Fruit fly (Drosophila melanogaster): ENCODE data around the gene CG32052.

CG32052 gene

DNA sequence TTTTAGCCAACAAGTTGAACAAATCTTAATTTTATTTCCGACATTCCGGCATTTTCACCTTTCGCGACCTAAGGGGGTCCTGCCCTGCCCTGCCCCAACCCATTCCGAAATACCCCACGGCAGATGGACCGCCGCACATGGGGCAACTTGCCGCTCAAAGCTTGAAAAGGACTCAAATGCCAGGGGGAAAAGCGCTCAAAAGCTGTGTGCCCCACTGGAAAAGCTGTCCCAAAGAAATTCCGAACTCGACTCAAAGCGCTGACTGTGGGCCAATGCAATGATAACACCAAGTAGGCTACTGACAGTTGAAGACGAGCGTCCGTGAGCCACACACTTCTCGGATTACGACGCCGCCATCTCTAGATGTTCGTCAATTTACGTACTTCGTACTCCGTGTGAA, at the start of gene CG32052:
Gene CG32052, plus strand, starts transcription at position 301 of the 400 bp plus-strand sequence.
- TF ChIP-seq CG17801 (GFP tag; optimal IDR thresholded peaks at IDR 0.05; ENCODE audit: partially characterized antibody): no peak

DNA sequence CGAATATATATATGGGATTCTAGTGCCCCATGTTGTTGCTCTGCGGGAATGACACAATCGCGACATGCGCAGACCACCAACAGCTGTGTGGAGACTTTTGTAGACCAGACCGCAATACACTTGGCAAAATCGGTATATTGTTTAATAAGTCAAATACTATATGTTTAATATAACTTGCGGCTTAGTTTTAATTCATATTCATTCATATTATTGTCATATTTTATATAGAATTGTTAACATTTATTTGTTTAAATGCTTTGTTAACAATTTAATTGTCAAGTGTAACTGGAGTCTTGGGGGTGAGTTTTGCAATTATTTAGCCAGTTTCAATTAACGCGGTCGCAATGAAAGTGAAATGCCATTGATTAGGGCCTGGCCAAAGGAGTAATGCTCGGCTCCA, 47.2 kb upstream of the CG32052 start:
- TF ChIP-seq CG17801 (GFP tag; optimal IDR thresholded peaks at IDR 0.05; ENCODE audit: partially characterized antibody): no peak

DNA sequence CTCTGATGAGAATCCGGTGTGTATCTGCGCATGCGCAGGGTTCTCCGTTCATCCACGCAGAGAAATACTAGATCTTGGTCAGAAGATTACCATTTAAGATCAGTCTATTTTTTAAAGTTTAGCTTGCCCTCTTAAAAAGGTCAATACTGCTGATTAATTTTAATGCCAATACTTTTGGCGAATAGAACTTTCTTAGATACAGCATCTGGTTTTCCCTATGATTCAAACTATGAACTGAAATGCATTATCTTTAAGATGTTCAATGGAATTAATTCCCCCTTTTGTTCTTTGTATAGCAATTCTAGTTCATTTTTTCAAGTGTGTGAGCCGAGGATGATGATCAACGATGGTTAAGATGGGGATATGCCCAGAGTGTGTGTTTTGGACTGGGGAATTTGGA, 44.5 kb upstream of the CG32052 start:
- no peak for TF ChIP-seq CG17801 (GFP tag; optimal IDR thresholded peaks at IDR 0.05; ENCODE audit: partially characterized antibody)

DNA sequence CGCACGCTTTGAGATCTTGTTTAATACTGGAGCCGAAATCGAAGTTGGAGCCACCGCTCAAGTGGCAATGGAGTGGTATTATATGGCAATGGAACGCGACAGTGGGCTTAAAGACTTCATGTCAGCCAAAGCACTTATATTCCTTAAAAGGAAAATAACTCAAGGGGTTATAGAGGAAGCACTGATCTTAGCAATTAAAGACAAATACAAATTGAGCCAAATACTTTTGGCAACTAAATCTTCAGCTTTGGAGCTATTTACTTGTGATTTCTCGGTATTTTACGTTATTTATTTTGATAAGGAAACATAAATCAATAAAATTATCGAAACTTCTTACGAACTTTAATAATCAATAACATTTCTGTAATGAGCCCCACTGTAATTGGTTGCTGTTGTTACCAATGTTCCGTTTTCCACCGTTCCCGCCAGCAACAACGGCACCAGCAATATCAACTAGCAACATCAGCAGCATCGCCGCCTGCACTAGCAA, 42.7 kb upstream of the CG32052 start:
- peak; percentile 89 for TF ChIP-seq CG17801 (GFP tag; optimal IDR thresholded peaks at IDR 0.05; ENCODE audit: partially characterized antibody)

DNA sequence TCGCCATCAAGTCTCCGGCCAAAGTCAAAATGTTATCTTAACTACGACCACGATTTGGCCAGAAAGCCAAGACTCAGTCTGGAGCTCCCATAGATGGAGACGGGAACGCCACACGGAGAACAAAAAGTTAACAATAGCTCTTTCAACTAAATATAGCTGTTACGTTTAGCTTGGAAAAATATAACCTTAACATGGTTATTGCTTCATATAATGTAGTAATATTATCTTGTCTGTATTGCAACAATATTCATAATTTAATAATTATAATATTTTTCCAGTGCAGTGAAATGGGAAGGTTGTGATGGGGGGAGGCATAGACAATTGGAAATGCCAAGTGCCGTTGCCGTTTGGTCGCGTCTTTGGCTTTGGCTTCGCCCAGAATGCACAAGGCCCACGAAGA, 41.5 kb upstream of the CG32052 start:
- no peak for TF ChIP-seq CG17801 (GFP tag; optimal IDR thresholded peaks at IDR 0.05; ENCODE audit: partially characterized antibody)

DNA sequence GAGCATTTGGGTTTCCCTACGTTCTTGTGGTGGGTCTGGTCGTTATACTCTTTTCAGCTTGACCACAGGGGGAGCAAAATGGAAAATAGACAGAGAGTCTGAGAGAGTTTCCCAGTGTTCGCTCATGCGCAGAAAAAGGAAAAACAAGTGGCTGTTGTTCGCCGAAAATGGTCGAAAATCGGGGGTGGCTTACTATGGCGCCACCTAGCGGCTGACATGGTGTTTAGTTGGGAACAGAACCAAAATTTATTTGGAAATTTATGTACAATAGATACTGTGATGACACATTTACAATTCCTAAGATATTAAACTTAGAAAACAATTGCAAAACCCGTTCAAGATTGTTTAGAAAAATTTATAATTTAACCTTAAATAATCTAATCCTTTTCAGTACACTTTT, 35.2 kb upstream of the CG32052 start:
- TF ChIP-seq CG17801 (GFP tag; optimal IDR thresholded peaks at IDR 0.05; ENCODE audit: partially characterized antibody): no peak

DNA sequence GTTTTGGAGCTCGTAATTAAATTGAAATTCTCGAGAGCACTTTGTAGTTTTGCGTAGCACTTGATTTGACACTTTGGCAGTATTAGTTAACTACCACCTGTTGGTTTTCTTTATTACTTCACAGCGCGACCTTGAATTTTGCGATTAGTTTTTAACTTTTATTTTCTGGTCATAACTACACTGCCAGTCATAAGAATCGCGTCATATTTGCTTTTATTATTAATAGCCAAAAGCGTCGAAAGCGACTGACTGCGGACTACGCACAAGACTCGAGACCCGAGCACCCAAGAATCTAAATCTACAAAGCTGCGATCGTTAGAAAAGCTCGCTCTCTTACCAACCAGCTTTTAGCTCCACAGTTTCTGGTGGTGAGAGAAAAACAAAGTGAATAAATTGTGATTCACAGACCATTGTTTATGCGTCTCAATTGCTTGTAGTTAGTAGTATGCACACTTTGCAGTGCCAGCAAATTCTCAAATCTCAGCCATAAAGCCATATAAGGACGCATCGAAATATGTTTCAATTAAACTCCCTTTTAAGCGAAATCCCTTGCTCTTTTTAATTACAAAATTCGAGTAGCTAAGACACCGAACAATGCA, 26.6 kb upstream of the CG32052 start, which contains the start of gene CG42268:
Gene CG42268, minus strand, starts transcription at position 245 of the 599 bp plus-strand sequence.
- TF ChIP-seq CG17801 (GFP tag; optimal IDR thresholded peaks at IDR 0.05; ENCODE audit: partially characterized antibody): peak; percentile 8

DNA sequence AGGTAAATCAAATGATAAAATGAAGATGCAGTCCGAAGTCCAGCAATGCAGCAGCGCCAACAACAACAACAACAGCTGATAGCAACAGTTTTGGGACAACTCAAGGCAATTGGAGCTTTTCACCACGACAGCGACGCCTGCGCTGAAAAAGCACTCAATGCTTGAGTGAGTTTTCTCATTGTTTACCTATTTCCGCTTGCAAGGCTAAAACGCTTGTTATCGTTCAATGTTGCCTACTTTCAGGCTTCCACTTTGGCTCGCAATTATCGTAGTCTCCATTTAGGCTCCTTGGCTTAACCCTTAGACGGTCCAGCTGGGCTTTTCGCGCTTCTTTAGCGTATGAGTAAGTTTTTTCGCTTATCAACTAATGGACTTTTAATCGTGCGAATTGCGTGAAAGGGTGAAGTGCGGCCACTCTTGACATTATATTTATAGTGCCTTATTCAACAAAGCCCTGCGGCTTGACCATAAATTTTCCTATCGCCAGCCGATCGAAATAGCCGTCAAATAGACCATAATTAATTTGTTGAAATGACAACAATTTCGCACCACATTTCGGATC, 24.7 kb upstream of the CG32052 start:
- TF ChIP-seq CG17801 (GFP tag; optimal IDR thresholded peaks at IDR 0.05; ENCODE audit: partially characterized antibody): no peak

DNA sequence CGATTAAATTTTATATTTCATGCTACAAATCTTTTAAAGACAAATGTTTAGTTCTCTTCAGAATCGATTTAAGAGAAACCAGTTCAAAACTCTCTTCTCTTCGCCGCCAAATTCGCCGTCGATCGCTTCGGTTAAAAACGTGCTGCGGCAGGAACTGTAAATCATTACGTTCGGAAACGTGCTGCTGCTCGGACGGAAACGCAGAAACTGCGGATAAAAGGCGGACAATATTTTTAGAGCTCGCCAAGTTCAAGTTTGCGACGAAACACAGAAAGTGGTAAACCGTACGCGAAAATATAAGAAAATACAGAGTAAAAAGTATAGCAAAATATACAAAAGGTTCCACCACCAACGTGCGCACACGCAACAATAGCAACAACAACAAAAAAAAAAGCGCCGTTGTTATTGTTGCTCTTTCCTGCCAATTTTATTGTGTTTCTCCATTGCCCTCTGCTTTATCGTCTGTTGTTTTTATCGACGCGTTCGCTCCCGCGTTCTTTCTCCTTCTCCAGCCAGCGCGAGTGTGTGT, 23.4 kb upstream of the CG32052 start, which contains the start of gene Ae2:
Gene Ae2, plus strand, starts transcription at position 156 of the 529 bp plus-strand sequence.
- peak; percentile 64 for TF ChIP-seq CG17801 (GFP tag; optimal IDR thresholded peaks at IDR 0.05; ENCODE audit: partially characterized antibody)

DNA sequence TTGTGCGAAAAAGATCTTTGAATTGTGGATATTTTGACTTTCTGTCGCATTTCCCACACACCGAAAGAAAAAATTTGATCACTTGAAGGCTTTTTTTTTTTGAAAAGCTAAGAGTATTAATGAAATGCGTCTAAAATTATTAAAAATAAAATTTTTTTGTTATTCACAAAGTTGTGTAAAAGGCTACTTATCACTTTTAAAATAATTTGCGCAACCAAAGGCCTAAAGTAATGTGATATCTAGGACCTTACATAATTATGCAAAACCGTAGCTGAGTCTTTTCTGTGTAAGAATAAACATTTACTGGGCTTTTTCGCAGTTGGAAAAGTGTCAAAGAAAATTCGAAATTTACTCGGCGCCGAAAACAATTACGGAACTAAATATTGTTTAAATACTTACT, 22.5 kb upstream of the CG32052 start:
- TF ChIP-seq CG17801 (GFP tag; optimal IDR thresholded peaks at IDR 0.05; ENCODE audit: partially characterized antibody): no peak

DNA sequence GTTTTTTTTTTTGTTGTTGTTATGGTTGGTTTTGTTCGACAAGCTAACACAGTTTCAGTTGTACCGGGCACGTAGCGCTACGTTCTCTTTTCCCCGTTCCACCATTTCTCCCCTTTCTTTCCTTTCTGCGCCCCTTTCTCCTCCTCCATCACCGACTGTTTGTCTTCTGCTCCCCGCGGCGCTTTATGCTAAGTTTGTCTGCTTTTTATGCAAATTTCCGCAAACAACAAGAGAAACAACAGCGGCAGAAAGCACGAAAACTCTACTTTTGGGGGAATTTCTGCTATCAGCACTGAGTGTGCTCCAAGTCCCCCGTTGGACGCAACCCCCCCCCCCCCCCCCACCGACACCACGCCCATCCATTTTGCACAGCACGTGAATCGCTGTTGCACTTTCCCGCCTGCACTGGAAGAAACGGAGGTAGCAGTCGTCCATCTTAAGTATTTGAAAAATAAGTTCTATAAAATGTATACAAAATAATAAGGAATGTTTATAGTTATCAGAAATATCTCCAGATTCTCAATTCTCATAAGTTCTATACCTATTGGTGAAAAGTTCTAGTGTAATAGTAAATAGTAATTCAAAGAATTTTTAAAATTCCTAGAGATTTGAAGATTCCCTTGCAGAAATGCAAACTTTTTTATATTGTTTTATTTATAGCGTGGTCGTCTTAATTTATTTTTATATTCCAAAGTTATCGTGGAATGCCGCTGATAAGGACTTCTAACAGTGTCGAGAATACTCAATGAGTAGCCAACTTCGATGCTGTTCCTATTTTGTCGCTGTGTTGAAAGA, 21.7 kb upstream of the CG32052 start:
- no peak for TF ChIP-seq CG17801 (GFP tag; optimal IDR thresholded peaks at IDR 0.05; ENCODE audit: partially characterized antibody)

DNA sequence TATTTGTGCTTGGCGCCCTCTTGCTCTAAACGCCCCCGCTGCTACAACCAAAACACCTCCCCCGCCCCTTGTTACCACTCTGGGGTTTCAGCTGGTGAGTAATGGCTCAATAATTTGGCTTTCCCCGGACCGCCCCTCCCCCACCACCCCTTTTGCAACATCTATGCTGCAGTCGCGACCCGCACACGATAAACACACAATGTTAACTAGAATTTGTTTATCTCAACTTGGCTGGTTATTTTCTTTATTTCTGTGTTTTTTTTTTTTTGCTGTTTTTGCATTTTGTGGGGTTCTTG, 21.2 kb upstream of the CG32052 start:
- TF ChIP-seq CG17801 (GFP tag; optimal IDR thresholded peaks at IDR 0.05; ENCODE audit: partially characterized antibody): no peak

DNA sequence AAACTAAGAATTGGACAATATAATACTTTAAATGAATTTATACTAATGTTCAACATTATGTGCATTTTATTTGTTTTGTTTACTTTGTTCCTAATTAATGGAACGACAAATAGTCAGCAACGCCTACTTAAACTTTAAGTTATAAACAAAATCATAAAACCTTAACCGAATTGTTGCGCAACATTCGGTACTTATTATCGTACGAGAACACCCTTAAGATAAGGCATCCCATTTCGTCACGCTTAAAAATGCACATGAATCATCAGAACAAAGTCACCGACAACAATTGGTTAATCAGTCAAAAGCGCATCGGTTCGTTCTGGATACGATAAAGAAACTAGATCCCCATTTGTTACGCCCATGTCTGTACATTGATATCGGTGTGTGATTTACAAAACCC, 20.5 kb upstream of the CG32052 start:
- TF ChIP-seq CG17801 (GFP tag; optimal IDR thresholded peaks at IDR 0.05; ENCODE audit: partially characterized antibody): no peak

DNA sequence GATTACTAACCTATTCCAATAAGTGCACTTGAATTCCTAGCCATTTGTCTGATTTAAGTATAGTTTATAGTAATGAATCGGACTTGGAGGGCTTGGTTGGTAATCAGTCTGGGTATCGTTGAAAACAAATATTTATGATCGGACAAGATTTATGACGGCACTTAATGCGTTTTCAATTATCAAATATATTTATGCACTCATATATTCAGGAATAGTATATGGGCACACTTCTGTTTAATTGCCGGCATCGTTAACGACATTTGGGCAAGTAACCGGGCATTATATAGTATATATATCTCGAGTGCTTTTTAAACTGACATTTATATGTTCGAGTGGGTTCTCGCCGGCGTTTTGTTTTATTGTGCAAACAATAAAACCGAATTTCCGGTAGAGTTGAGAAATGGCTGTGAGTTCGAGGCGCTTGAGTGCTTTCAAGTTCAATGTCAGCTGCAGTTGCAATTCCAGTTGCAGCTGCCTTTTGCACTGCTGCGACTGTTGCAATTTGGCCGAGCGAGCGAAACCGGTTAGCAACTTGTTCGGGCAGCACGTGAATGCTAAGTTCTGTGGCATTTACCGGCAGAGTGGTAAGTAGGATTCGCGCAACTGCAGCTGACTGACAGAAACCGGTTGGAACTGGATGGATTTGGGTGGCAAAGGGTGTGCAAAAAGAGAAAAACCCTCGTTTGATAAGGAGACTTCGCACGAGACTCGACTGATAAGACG, 19.0 kb upstream of the CG32052 start:
- no peak for TF ChIP-seq CG17801 (GFP tag; optimal IDR thresholded peaks at IDR 0.05; ENCODE audit: partially characterized antibody)

DNA sequence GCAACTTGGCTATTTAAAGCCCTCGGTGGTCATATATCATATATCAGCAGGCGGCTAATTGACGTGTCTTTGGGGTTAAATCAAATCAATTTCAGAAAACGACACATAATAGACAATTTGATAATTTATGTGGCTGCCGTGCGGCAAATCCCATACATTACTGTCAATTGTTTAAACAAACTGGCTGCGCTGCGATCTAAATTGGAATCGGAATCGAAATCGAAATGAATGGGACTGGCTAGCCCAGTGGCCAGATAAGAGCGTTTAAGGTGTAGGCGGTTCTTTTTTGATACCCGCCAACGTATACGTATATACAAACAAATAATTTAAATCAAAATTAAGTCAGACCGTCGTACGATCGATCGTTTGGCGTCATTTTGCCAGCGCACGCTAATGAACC, 18.5 kb upstream of the CG32052 start:
- TF ChIP-seq CG17801 (GFP tag; optimal IDR thresholded peaks at IDR 0.05; ENCODE audit: partially characterized antibody): no peak

Data from ovary, adult (tissue).